Worm (Caenorhabditis elegans): ENCODE data around the gene gly-6.

- TF ChIP-seq unc-39 (tag; optimal IDR thresholded peaks at IDR 0.05) (no peak), mab-5 (tag; optimal IDR thresholded peaks at IDR 0.05) (no peak), nhr-237 (tag; optimal IDR thresholded peaks at IDR 0.05) (no peak)
Measured at ce11 chrIII:4277762-4278161, 53.3 kb downstream of the gly-6 start.
